Worm (Caenorhabditis elegans): ENCODE results near the gene F23F12.12.
A peak's percentile ranks its signal among the peaks of the same experiment; 100 is the strongest.
"Not testable (repeated sequence)": the region's sequence is repeated elsewhere in the genome, so short reads cannot be mapped to it uniquely, and the experiment has no call there.

Gene F23F12.12

DNA sequence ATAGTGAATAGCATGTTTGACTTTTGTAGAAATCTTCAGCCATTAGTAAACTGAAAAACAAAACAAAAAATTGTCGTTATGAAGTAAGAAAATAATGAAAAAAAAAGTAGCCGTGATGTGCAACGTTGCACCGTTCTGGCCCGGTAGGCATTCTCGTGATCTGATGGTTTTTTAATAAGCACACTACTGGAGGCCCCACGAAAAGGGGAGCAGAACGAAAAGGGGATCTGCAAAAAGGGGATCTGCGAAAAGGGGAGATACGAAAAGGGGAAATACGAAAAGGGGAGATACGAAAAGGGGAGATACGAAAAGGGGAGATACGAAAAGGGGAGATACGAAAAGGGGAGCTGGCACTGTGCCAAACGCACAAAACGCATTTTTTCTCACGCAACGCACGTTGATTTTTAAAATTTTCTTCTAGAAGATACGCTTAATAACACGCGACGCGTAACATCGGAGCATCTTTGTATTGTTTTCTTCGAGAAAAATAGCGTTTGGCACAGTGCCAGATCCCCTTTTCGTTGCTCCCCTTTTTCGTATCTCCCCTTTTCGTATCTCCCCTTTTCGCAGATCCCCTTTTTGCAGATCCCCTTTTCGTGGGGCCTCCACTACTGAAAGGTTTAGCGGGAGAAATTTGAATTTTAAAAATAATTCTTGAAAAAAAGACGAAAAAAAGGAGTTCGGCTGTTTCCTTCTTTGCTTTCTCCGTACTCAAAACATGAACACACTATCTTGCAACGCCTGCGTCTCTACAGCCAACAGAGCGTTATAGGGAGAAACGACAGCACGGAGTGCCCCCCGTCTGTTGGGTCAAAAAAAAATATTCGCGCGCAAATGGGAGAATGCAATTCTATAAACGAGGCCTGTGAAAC lies 43.5 kb downstream of the F23F12.12 start, which contains the start of gene C09E7.7 (continued):
- TF ChIP-seq nhr-80 (tag; optimal IDR thresholded peaks at IDR 0.05) (peak; percentile 39), dox-1 (GFP tag; IDR thresholded peaks at IDR 0.05) (peak; percentile 88), madf-6 (GFP tag; IDR thresholded peaks at IDR 0.05) (peak; percentile 92), lin-54 (GFP tag; optimal IDR thresholded peaks at IDR 0.05) (peak; percentile 82), hmg-20 (GFP tag; IDR thresholded peaks at IDR 0.05) (peak; percentile 42; the same call in 1 of the 2 replicates), nfyb-1 (GFP tag; IDR thresholded peaks at IDR 0.05) (peak; percentile 74), lir-1 (GFP tag; conservative IDR thresholded peaks at IDR 0.05) (peak; percentile 15; the same call in 1 of the 2 replicates), attf-5 (GFP tag; optimal IDR thresholded peaks at IDR 0.05) (peak; percentile 97), C06A6.2 (GFP tag; conservative IDR thresholded peaks at IDR 0.05) (0 out of 2 replicates have a peak, but pooled peaks have one; percentile 46), F33H1.4 (GFP tag; IDR thresholded peaks at IDR 0.05) (peak; percentile 63), snpc-4 (tag; optimal IDR thresholded peaks at IDR 0.05) (peak in 2 of 4 experiments; percentile 9 to 28), cebp-1 (GFP tag; IDR thresholded peaks at IDR 0.05) (peak; percentile 60), cebp-1 (tag; optimal IDR thresholded peaks at IDR 0.05) (peak; percentile 61), ceh-27 (GFP tag; optimal IDR thresholded peaks at IDR 0.05) (peak; percentile 55), ceh-100 (GFP tag; IDR thresholded peaks at IDR 0.05) (peak; percentile 98), Y95B8A.8 (GFP tag; IDR thresholded peaks at IDR 0.05) (peak; percentile 40; the same call in 1 of the 2 replicates), Y67H2A.10 (GFP tag; conservative IDR thresholded peaks at IDR 0.05) (peak; percentile 65), cebp-2 (GFP tag; IDR thresholded peaks at IDR 0.05) (0 out of 2 replicates have a peak, but pooled peaks have one; percentile 9), aptf-2 (GFP tag; conservative IDR thresholded peaks at IDR 0.05) (peak; percentile 81), lsl-1 (GFP tag; optimal IDR thresholded peaks at IDR 0.05) (peak; percentile 58), C17E4.6 (GFP tag; IDR thresholded peaks at IDR 0.05) (peak; percentile 16; the same call in 1 of the 2 replicates), ceh-91 (GFP tag; IDR thresholded peaks at IDR 0.05) (peak; percentile 81), K11D2.4 (GFP tag; IDR thresholded peaks at IDR 0.05) (peak; percentile 72), Y53G8AR.9 (GFP tag; conservative IDR thresholded peaks at IDR 0.05) (peak; percentile 83), attf-3 (GFP tag; conservative IDR thresholded peaks at IDR 0.05) (peak; percentile 42; the same call in 1 of the 2 replicates)
- not testable (repeated sequence) for TF ChIP-seq snpc-4 (GFP tag; optimal IDR thresholded peaks at IDR 0.05)

ce11 chrIII:6558487-6558886 lies 50.6 kb downstream of the F23F12.12 start, which contains the start of gene C09E7.8:
TSS of gene C09E7.8 (minus strand) at chrIII:6558587.
- TF ChIP-seq efl-1 (GFP tag; optimal IDR thresholded peaks at IDR 0.05) (peak; percentile 25), nfya-2 (GFP tag; IDR thresholded peaks at IDR 0.05) (no peak)
